Fruit fly (Drosophila melanogaster): ENCODE data around the gene CG45049.

dm6 chr3R:22780135-22780534 lies 53.4 kb downstream of the CG45049 start:
- TF ChIP-seq kay (GFP tag; ENCODE audit: borderline replicate concordance), result no peak
- TF ChIP-seq Crg-1 (GFP tag; optimal IDR thresholded peaks at IDR 0.05), result no peak
- TF ChIP-seq Hr96 (GFP tag; optimal IDR thresholded peaks at IDR 0.05), result no peak
- TF ChIP-seq Clk (GFP tag; optimal IDR thresholded peaks at IDR 0.05), result no peak
- no peak for TF ChIP-seq CG14711 (tag; optimal IDR thresholded peaks at IDR 0.05)
- TF ChIP-seq CG33017 (tag; optimal IDR thresholded peaks at IDR 0.05), result no peak
- no peak for TF ChIP-seq CG7045 (GFP tag; optimal IDR thresholded peaks at IDR 0.05)
- no peak for TF ChIP-seq ovo (GFP tag; optimal IDR thresholded peaks at IDR 0.05)
